Worm (Caenorhabditis elegans): ENCODE data around the gene ugt-1.

Gene ugt-1

ce11 chrV:10355773-10356335 is 39.6 kb upstream of the ugt-1 start, which contains the start of gene sluh-7 (continued):
- TF ChIP-seq C38D4.7 (GFP tag; optimal IDR thresholded peaks at IDR 0.05) (no peak), ceh-14 (tag; optimal IDR thresholded peaks at IDR 0.05) (peak; percentile 73), Y22D7AL.16 (tag; optimal IDR thresholded peaks at IDR 0.05) (no peak), F13H6.1 (tag; optimal IDR thresholded peaks at IDR 0.05) (peak; percentile 49), mec-3 (tag; optimal IDR thresholded peaks at IDR 0.05; ENCODE audit: borderline replicate concordance) (peak; percentile 81), ztf-16 (tag; optimal IDR thresholded peaks at IDR 0.05) (peak; percentile 37), hlh-30 (tag; optimal IDR thresholded peaks at IDR 0.05; ENCODE audit: insufficient read depth) (no peak), lim-6 (tag; optimal IDR thresholded peaks at IDR 0.05) (peak; percentile 72), T23F11.4 (GFP tag; optimal IDR thresholded peaks at IDR 0.05) (no peak), C08G9.2 (tag; optimal IDR thresholded peaks at IDR 0.05) (peak; percentile 98), gmeb-2 (tag; optimal IDR thresholded peaks at IDR 0.05) (no peak), fkh-6 (tag; optimal IDR thresholded peaks at IDR 0.05) (peak; percentile 79), rnt-1 (tag; optimal IDR thresholded peaks at IDR 0.05) (peak; percentile 79), zip-5 (tag; optimal IDR thresholded peaks at IDR 0.05) (peak; percentile 90), ahr-1 (tag; optimal IDR thresholded peaks at IDR 0.05) (peak; percentile 52), ets-4 (tag; optimal IDR thresholded peaks at IDR 0.05) (peak; percentile 90), hlh-15 (tag; optimal IDR thresholded peaks at IDR 0.05) (peak; percentile 48), sdc-2 (tag; optimal IDR thresholded peaks at IDR 0.05) (peak; percentile 36), sox-2 (GFP tag; IDR thresholded peaks at IDR 0.05) (no peak), fax-1 (tag; optimal IDR thresholded peaks at IDR 0.05) (peak; percentile 74), unc-86 (tag; optimal IDR thresholded peaks at IDR 0.05) (peak; percentile 68), elt-2 (tag; optimal IDR thresholded peaks at IDR 0.05) (peak; percentile 71), ceh-2 (tag; optimal IDR thresholded peaks at IDR 0.05) (peak; percentile 96), ref-2 (tag; optimal IDR thresholded peaks at IDR 0.05) (peak; percentile 88), lin-11 (tag; optimal IDR thresholded peaks at IDR 0.05) (no peak), pqm-1 (tag; optimal IDR thresholded peaks at IDR 0.05) (no peak)

DNA sequence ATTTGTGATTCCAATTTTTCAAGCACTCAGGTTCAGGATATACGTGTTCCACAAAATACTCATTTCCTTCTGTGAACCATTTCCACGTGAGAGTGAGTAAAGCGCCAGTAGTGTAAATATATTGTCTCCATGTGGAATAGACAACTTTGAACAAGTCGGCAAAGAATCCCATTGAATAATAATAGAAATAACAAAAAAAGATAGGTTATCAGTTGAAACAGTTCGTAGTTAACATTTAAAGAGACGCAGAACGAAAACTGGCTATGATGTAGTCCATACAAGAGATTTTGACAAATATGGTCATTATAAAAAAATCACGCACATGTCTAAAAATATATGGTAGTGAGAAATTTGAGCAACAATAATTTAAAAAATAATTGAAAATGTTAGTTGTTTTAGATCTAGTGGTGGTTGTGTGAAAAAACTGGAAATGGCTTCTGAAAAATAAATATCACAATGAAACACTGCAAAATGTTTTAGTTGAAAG is 38.0 kb upstream of the ugt-1 start, which contains the start of gene ceeh-2:
ceeh-2 (minus strand) TSS at position 437 of the 487 bp plus-strand sequence.
- TF ChIP-seq ceh-48 (tag; optimal IDR thresholded peaks at IDR 0.05), result no peak
- no peak for TF ChIP-seq lim-6 (tag; optimal IDR thresholded peaks at IDR 0.05)
- no peak for TF ChIP-seq eyg-1 (tag; optimal IDR thresholded peaks at IDR 0.05)
- no peak for TF ChIP-seq ets-4 (tag; optimal IDR thresholded peaks at IDR 0.05)
- TF ChIP-seq hlh-8 (tag; optimal IDR thresholded peaks at IDR 0.05), result no peak
- TF ChIP-seq ztf-16 (tag; optimal IDR thresholded peaks at IDR 0.05), result no peak
- no peak for TF ChIP-seq hlh-15 (tag; optimal IDR thresholded peaks at IDR 0.05)
- TF ChIP-seq nfya-1 (tag; optimal IDR thresholded peaks at IDR 0.05), result no peak
- no peak for TF ChIP-seq pha-4 (tag; optimal IDR thresholded peaks at IDR 0.05)
- no peak for TF ChIP-seq ceh-34 (tag; optimal IDR thresholded peaks at IDR 0.05)

ce11 chrV:10358238-10358637 is 37.2 kb upstream of the ugt-1 start, which contains the start of gene ttll-15:
Gene ttll-15 (plus strand): TSS chrV:10358538.
- TF ChIP-seq ztf-16 (tag; optimal IDR thresholded peaks at IDR 0.05) (no peak), eyg-1 (tag; optimal IDR thresholded peaks at IDR 0.05) (no peak), K09A11.1 (tag; optimal IDR thresholded peaks at IDR 0.05; ENCODE audit: insufficient read depth) (no peak), nfya-1 (tag; optimal IDR thresholded peaks at IDR 0.05) (no peak), hlh-8 (tag; optimal IDR thresholded peaks at IDR 0.05) (no peak), ceh-14 (tag; optimal IDR thresholded peaks at IDR 0.05) (no peak), ref-2 (tag; optimal IDR thresholded peaks at IDR 0.05) (no peak), ceh-24 (tag; optimal IDR thresholded peaks at IDR 0.05) (no peak), sdc-2 (tag; optimal IDR thresholded peaks at IDR 0.05) (no peak), sox-4 (tag; optimal IDR thresholded peaks at IDR 0.05) (no peak), hlh-30 (tag; optimal IDR thresholded peaks at IDR 0.05; ENCODE audit: insufficient read depth) (no peak), ceh-9 (tag; optimal IDR thresholded peaks at IDR 0.05) (no peak), pros-1 (tag; optimal IDR thresholded peaks at IDR 0.05) (no peak), ceh-48 (tag; optimal IDR thresholded peaks at IDR 0.05) (no peak), C08G9.2 (tag; optimal IDR thresholded peaks at IDR 0.05) (no peak), madf-2 (tag; optimal IDR thresholded peaks at IDR 0.05) (no peak), syd-9 (tag; optimal IDR thresholded peaks at IDR 0.05) (no peak), unc-86 (tag; optimal IDR thresholded peaks at IDR 0.05) (no peak), fkh-10 (GFP tag; optimal IDR thresholded peaks at IDR 0.05) (no peak)

Measured in whole organism, late embryonic.